Worm (Caenorhabditis elegans): Measurements from ENCODE around the gene R02F11.2.
A peak's percentile ranks its signal among the peaks of the same experiment; 100 is the strongest.

Gene R02F11.2

DNA sequence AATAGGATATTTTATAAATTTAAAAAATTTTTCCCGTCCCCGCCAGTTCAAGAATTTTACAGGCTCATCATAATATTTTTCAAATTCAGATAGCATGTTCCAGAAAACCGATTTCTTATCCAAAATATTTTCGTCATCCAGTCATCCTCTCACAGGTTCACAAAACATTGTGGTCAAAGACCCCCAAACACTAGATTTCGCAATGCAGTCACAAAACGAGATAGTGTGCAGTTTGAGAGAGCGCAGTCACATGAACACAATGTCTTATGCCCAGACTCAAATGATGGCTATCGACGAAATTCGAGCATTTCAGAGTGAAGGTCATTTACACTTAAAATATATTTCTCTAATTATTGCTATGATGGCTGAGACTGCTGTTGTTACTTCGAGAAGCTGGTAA is 50.2 kb downstream of the R02F11.2 start, which contains the start of gene abhd-5.2 (continued):
- TF ChIP-seq hmg-1.1 (GFP tag; IDR thresholded peaks at IDR 0.05) = no peak
- TF ChIP-seq Y5F2A.4 (GFP tag; optimal IDR thresholded peaks at IDR 0.05) = no peak
- no peak for TF ChIP-seq aha-1 (tag)
- TF ChIP-seq tra-1 (GFP tag; IDR thresholded peaks at IDR 0.05) = no peak
- no peak for TF ChIP-seq nhr-111 (GFP tag; optimal IDR thresholded peaks at IDR 0.05)
- TF ChIP-seq unc-62 (GFP tag; optimal IDR thresholded peaks at IDR 0.05 in 1 of 2) = peak in 1 of 2 experiments; percentile 67
- TF ChIP-seq unc-62 (tag; optimal IDR thresholded peaks at IDR 0.05) = no peak
- TF ChIP-seq sdz-12 (GFP tag; optimal IDR thresholded peaks at IDR 0.05) = no peak
- TF ChIP-seq pqm-1 (tag; optimal IDR thresholded peaks at IDR 0.05) = peak; percentile 3
- TF ChIP-seq hif-1 (tag; optimal IDR thresholded peaks at IDR 0.05) = peak in 1 of 2 experiments; percentile 6
- TF ChIP-seq duxl-1 (tag; optimal IDR thresholded peaks at IDR 0.05; ENCODE audit: poor library complexity) = no peak
- no peak for TF ChIP-seq mdt-29 (GFP tag; IDR thresholded peaks at IDR 0.05)
- no peak for TF ChIP-seq nhr-48 (tag; optimal IDR thresholded peaks at IDR 0.05)
- TF ChIP-seq egl-43 (GFP tag; IDR thresholded peaks at IDR 0.05) = no peak
- no peak for TF ChIP-seq ces-1 (GFP tag; optimal IDR thresholded peaks at IDR 0.05)
- TF ChIP-seq mep-1 (tag; optimal IDR thresholded peaks at IDR 0.05) = peak; percentile 53
- TF ChIP-seq ama-1 (optimal IDR thresholded peaks at IDR 0.05) = no peak
- no peak for TF ChIP-seq jun-1 (tag; optimal IDR thresholded peaks at IDR 0.05)
- no peak for TF ChIP-seq F26F4.8 (GFP tag; conservative IDR thresholded peaks at IDR 0.05)
- TF ChIP-seq dve-1 (tag; optimal IDR thresholded peaks at IDR 0.05; ENCODE audit: insufficient read depth) = peak; percentile 64
- TF ChIP-seq nhr-102 (tag; optimal IDR thresholded peaks at IDR 0.05) = peak; percentile 86
- TF ChIP-seq daf-19 (GFP tag; conservative IDR thresholded peaks at IDR 0.05) = no peak
- no peak for TF ChIP-seq dpl-1 (GFP tag; optimal IDR thresholded peaks at IDR 0.05)
- TF ChIP-seq aly-2 (tag; optimal IDR thresholded peaks at IDR 0.05) = no peak
- TF ChIP-seq lim-7 (GFP tag; IDR thresholded peaks at IDR 0.05) = no peak
- peak; percentile 85 for TF ChIP-seq nhr-28 (tag; optimal IDR thresholded peaks at IDR 0.05)
- peak in 1 of 2 experiments; percentile 83 for TF ChIP-seq daf-16 (GFP tag; optimal IDR thresholded peaks at IDR 0.05)
- peak; percentile 51 for TF ChIP-seq daf-16 (tag; optimal IDR thresholded peaks at IDR 0.05)
- TF ChIP-seq nhr-6 (tag; optimal IDR thresholded peaks at IDR 0.05) = no peak
- TF ChIP-seq F37D6.2 (tag; optimal IDR thresholded peaks at IDR 0.05) = no peak
- TF ChIP-seq F49E8.2 (tag; optimal IDR thresholded peaks at IDR 0.05; ENCODE audit: borderline replicate concordance) = no peak

DNA sequence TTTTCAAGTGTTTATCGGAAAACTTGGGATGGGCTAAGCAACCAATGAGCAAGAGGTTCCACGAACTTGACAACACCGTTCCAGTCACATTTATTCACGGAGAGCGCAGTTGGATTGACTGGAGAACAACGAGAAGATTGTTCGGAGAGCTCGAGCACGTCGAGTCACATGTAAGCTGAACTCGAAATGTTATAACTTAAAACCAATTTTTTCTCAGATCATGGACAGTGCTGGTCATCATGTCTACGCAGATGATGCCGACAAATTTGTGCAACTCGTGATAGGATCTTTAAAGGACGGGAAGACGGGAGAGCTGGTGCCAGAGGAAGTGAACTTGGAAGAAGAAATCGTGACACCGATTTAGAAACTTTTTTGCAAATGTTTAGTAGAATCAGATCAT is 52.1 kb downstream of the R02F11.2 start:
- peak; percentile 95 for TF ChIP-seq aha-1 (tag)
- TF ChIP-seq zfp-2 (tag; optimal IDR thresholded peaks at IDR 0.05) = no peak

All from whole organism, L4 larva.